Worm (Caenorhabditis elegans) whole organism, L1 larva: ENCODE data around the gene casy-1.

Experiments
- C16A3.4 ChIP-seq: fragments of 150-350 bp; optimal IDR thresholded peaks from 2 replicates; lab custom pipeline; 2014; ENCODE audit warnings: missing biosample characterization, missing genetic modification characterization
- Y116A8C.19 ChIP-seq: sonication (generic microtip); optimal IDR thresholded peaks from 2 replicates; lab custom pipeline; 2016; ENCODE audit warnings: missing compliant biosample characterization, missing genetic modification characterization, borderline replicate concordance
- aha-1 ChIP-seq: fragments of 150-350 bp; optimal IDR thresholded peaks from 2 replicates; lab custom pipeline; 2014; ENCODE audit warnings: missing biosample characterization, missing genetic modification characterization
- ama-1 ChIP-seq: fragments of 150-350 bp; optimal IDR thresholded peaks from 2 replicates; lab custom pipeline; 2014
- blmp-1 ChIP-seq: fragments of 150-350 bp; optimal IDR thresholded peaks from 2 replicates; lab custom pipeline; 2014; ENCODE audit warnings: missing biosample characterization, missing genetic modification characterization
- ceh-8 ChIP-seq: fragments of 200-800 bp; sonication (Bioruptor generic); optimal IDR thresholded peaks from 2 replicates; lab custom pipeline; 2018; ENCODE audit warnings: mild to moderate bottlenecking, missing genetic modification characterization, moderate library complexity, missing compliant biosample characterization
- ceh-90 ChIP-seq: sonication (generic microtip); optimal IDR thresholded peaks from 2 replicates; lab custom pipeline; 2016; ENCODE audit warnings: missing genetic modification characterization, missing compliant biosample characterization
- dpl-1 ChIP-seq, 3 experiments: fragments of 150-350 bp in 2 of 3; sonication (generic microtip) in 1 of 3; optimal IDR thresholded peaks; 2 replicates each; lab custom pipeline; 2014 to 2017; ENCODE audit warnings: missing biosample characterization in 3 of 3, missing genetic modification characterization in 3 of 3, missing genetic modification reagents in 3 of 3
- dsc-1 ChIP-seq: sonication (generic microtip); optimal IDR thresholded peaks from 2 replicates; lab custom pipeline; 2016; ENCODE audit warnings: mild to moderate bottlenecking, missing genetic modification characterization, missing compliant biosample characterization
- efl-3 ChIP-seq: fragments of 200-800 bp; sonication (Bioruptor generic); optimal IDR thresholded peaks from 2 replicates; lab custom pipeline; 2018; ENCODE audit warnings: mild to moderate bottlenecking, missing genetic modification characterization, missing compliant biosample characterization
- egl-13 ChIP-seq: sonication (generic microtip); optimal IDR thresholded peaks from 2 replicates; lab custom pipeline; 2016; ENCODE audit warnings: missing genotype, missing genetic modification reagents, missing genetic modification characterization, missing compliant biosample characterization
- egl-27 ChIP-seq, 2 experiments: fragments of 150-350 bp in 1 of 2; sonication (generic microtip); optimal IDR thresholded peaks; 3 replicates each; lab custom pipeline; 2017 to 2018; ENCODE audit warnings: missing biosample characterization in 2 of 2, missing genetic modification characterization in 2 of 2, missing genetic modification reagents in 2 of 2
- fkh-10 ChIP-seq: sonication (generic microtip); optimal IDR thresholded peaks from 2 replicates; lab custom pipeline; 2017; ENCODE audit warnings: missing biosample characterization, missing genetic modification reagents, missing genetic modification characterization
- fkh-8 ChIP-seq: sonication (generic microtip); optimal IDR thresholded peaks from 2 replicates; lab custom pipeline; 2016; ENCODE audit warnings: mild to moderate bottlenecking, missing genetic modification characterization, missing compliant biosample characterization
- fos-1 ChIP-seq: fragments of 150-350 bp; optimal IDR thresholded peaks from 2 replicates; lab custom pipeline; 2014; ENCODE audit warnings: missing biosample characterization, missing genetic modification characterization
- hlh-17 ChIP-seq: fragments of 200-800 bp; sonication (Bioruptor generic); optimal IDR thresholded peaks from 2 replicates; lab custom pipeline; 2018; ENCODE audit warnings: missing genetic modification characterization, mild to moderate bottlenecking, missing compliant biosample characterization, moderate library complexity, borderline replicate concordance
- hlh-4 ChIP-seq: sonication (generic microtip); optimal IDR thresholded peaks from 2 replicates; lab custom pipeline; 2016; ENCODE audit warnings: mild to moderate bottlenecking, missing genetic modification characterization, missing compliant biosample characterization
- irx-1 ChIP-seq: sonication (generic microtip); optimal IDR thresholded peaks from 2 replicates; lab custom pipeline; 2016; ENCODE audit warnings: missing genetic modification characterization, missing compliant biosample characterization
- isw-1 ChIP-seq: fragments of 200-800 bp; sonication (Bioruptor generic); IDR thresholded peaks from 2 replicates; pipeline ENCODE4 v1.3.6; 2022; ENCODE audit warnings: missing genetic modification characterization, missing compliant biosample characterization
- jun-1 ChIP-seq: fragments of 150-350 bp; optimal IDR thresholded peaks from 2 replicates; lab custom pipeline; 2014; ENCODE audit warnings: missing biosample characterization, missing genetic modification reagents, missing genetic modification characterization
- lin-14 ChIP-seq: fragments of 200-800 bp; sonication (Bioruptor generic); optimal IDR thresholded peaks from 2 replicates; lab custom pipeline; 2018; ENCODE audit warnings: mild to moderate bottlenecking, missing genetic modification characterization, moderate library complexity, missing compliant biosample characterization
- lin-39 ChIP-seq: fragments of 150-350 bp; optimal IDR thresholded peaks from 2 replicates; lab custom pipeline; 2014; ENCODE audit warnings: missing biosample characterization, missing genetic modification reagents, missing genetic modification characterization
- lir-3 ChIP-seq: sonication (generic microtip); optimal IDR thresholded peaks from 2 replicates; lab custom pipeline; 2016; ENCODE audit warnings: mild to moderate bottlenecking, missing genetic modification characterization, moderate library complexity, missing compliant biosample characterization; ENCODE audit not compliant: poor library complexity
- mdl-1 ChIP-seq, 2 experiments: fragments of 150-350 bp; optimal IDR thresholded peaks; 2 replicates each; lab custom pipeline; 2014 to 2017; ENCODE audit warnings: missing biosample characterization in 2 of 2, missing genetic modification characterization in 2 of 2, inconsistent platforms in 1 of 2
- mef-2 ChIP-seq: fragments of 150-350 bp; optimal IDR thresholded peaks from 2 replicates; lab custom pipeline; 2014; ENCODE audit warnings: missing biosample characterization, missing genetic modification characterization
- nhr-11 ChIP-seq: fragments of 150-350 bp; optimal IDR thresholded peaks from 2 replicates; lab custom pipeline; 2014; ENCODE audit warnings: missing biosample characterization, missing genetic modification characterization
- nhr-20 ChIP-seq: sonication (generic microtip); optimal IDR thresholded peaks from 2 replicates; lab custom pipeline; 2016; ENCODE audit warnings: mild to moderate bottlenecking, missing genetic modification characterization, missing compliant biosample characterization
- nhr-237 ChIP-seq: fragments of 150-350 bp; optimal IDR thresholded peaks from 2 replicates; lab custom pipeline; 2014; ENCODE audit warnings: missing biosample characterization, missing genetic modification characterization
- nhr-47 ChIP-seq: sonication (generic microtip); optimal IDR thresholded peaks from 2 replicates; lab custom pipeline; 2016; ENCODE audit warnings: mild to moderate bottlenecking, missing genetic modification characterization, moderate library complexity, missing compliant biosample characterization
- nhr-71 ChIP-seq: sonication (generic microtip); optimal IDR thresholded peaks from 2 replicates; lab custom pipeline; 2016; ENCODE audit warnings: mild to moderate bottlenecking, missing genetic modification characterization, moderate library complexity, missing compliant biosample characterization
- nhr-90 ChIP-seq: sonication (generic microtip); optimal IDR thresholded peaks from 2 replicates; lab custom pipeline; 2016; ENCODE audit warnings: mild to moderate bottlenecking, missing genetic modification characterization, missing compliant biosample characterization; ENCODE audit not compliant: poor library complexity
- pax-3 ChIP-seq: fragments of 200-800 bp; sonication (Bioruptor generic); optimal IDR thresholded peaks from 2 replicates; lab custom pipeline; 2018; ENCODE audit warnings: mild to moderate bottlenecking, missing genetic modification characterization, moderate library complexity, missing compliant biosample characterization
- pqm-1 ChIP-seq: sonication (generic microtip); optimal IDR thresholded peaks from 3 replicates; lab custom pipeline; 2017; ENCODE audit warnings: missing biosample characterization, missing genetic modification characterization
- sox-4 ChIP-seq: sonication (generic microtip); optimal IDR thresholded peaks from 2 replicates; lab custom pipeline; 2016; ENCODE audit warnings: missing genetic modification characterization, missing compliant biosample characterization
- swsn-7 ChIP-seq: sonication (generic microtip); optimal IDR thresholded peaks from 2 replicates; lab custom pipeline; 2016; ENCODE audit warnings: missing genetic modification characterization, missing compliant biosample characterization
- unc-130 ChIP-seq: fragments of 150-350 bp; optimal IDR thresholded peaks from 2 replicates; lab custom pipeline; 2017; ENCODE audit warnings: missing biosample characterization, missing genetic modification characterization, inconsistent platforms
- unc-30 ChIP-seq: sonication (generic microtip); optimal IDR thresholded peaks from 2 replicates; lab custom pipeline; 2017; ENCODE audit warnings: missing biosample characterization, missing genetic modification characterization
- unc-86 ChIP-seq: sonication (generic microtip); optimal IDR thresholded peaks from 2 replicates; lab custom pipeline; 2016; ENCODE audit warnings: missing genetic modification characterization, missing compliant biosample characterization
- vab-15 ChIP-seq: sonication (generic microtip); optimal IDR thresholded peaks from 2 replicates; lab custom pipeline; 2017; ENCODE audit warnings: missing genotype, mild to moderate bottlenecking, missing genetic modification characterization, missing compliant biosample characterization
- xbp-1 ChIP-seq: sonication (generic microtip); optimal IDR thresholded peaks from 2 replicates; lab custom pipeline; 2016; ENCODE audit warnings: missing genetic modification characterization, missing compliant biosample characterization
- zip-4 ChIP-seq: fragments of 200-800 bp; sonication (Bioruptor generic); optimal IDR thresholded peaks from 2 replicates; lab custom pipeline; 2018; ENCODE audit warnings: mild to moderate bottlenecking, missing genetic modification characterization, moderate library complexity, missing compliant biosample characterization
- ztf-11 ChIP-seq, 2 experiments: sonication (generic microtip); optimal IDR thresholded peaks; 2 replicates each; lab custom pipeline; 2016 to 2017; ENCODE audit warnings: missing genetic modification characterization in 2 of 2, missing biosample characterization in 1 of 2, missing compliant biosample characterization in 1 of 2
- ztf-4 ChIP-seq: fragments of 150-350 bp; optimal IDR thresholded peaks from 2 replicates; lab custom pipeline; 2014; ENCODE audit warnings: missing biosample characterization, missing genetic modification characterization

casy-1 gene

ce11 chrII:5901407-5902026 is 55.0 kb downstream of the casy-1 start (continued):
- no peak for TF ChIP-seq lin-39 (tag; lab: Kevin White, UChicago)
- TF ChIP-seq mdl-1 (tag; optimal IDR thresholded peaks at IDR 0.05; lab: Kevin White, UChicago): no peak
- no peak for TF ChIP-seq C16A3.4 (tag; lab: Kevin White, UChicago)
- no peak for TF ChIP-seq Y116A8C.19 (tag; lab: Kevin White, UChicago)
- no peak for TF ChIP-seq hlh-4 (tag; lab: Kevin White, UChicago)
- no peak for TF ChIP-seq xbp-1
- TF ChIP-seq jun-1 (tag; lab: Kevin White, UChicago): peak; percentile 23
- no peak for TF ChIP-seq mef-2 (tag; lab: Kevin White, UChicago)
- TF ChIP-seq ztf-11 (tag; optimal IDR thresholded peaks at IDR 0.05; lab: Kevin White, UChicago): peak in 1 of 2 experiments; percentile 12
- TF ChIP-seq pqm-1 (tag; lab: Kevin White, UChicago): no peak
- peak; percentile 66 for TF ChIP-seq blmp-1 (tag; lab: Kevin White, UChicago)
- no peak for TF ChIP-seq fkh-8 (tag; lab: Kevin White, UChicago)
- TF ChIP-seq ceh-8 (GFP tag; lab: Kevin White, UChicago): peak; percentile 68
- no peak for TF ChIP-seq lir-3
- no peak for TF ChIP-seq dpl-1 (GFP tag; optimal IDR thresholded peaks at IDR 0.05; lab: Kevin White, UChicago)
- no peak for TF ChIP-seq unc-130 (tag; lab: Kevin White, UChicago)
- TF ChIP-seq vab-15: no peak
- no peak for TF ChIP-seq unc-86 (tag; lab: Kevin White, UChicago)
- TF ChIP-seq ztf-4 (tag; lab: Kevin White, UChicago): peak; percentile 58
- no peak for TF ChIP-seq efl-3
- no peak for TF ChIP-seq fkh-10
- TF ChIP-seq ceh-90 (tag; lab: Kevin White, UChicago): no peak
- TF ChIP-seq fos-1 (tag; lab: Kevin White, UChicago): no peak

DNA sequence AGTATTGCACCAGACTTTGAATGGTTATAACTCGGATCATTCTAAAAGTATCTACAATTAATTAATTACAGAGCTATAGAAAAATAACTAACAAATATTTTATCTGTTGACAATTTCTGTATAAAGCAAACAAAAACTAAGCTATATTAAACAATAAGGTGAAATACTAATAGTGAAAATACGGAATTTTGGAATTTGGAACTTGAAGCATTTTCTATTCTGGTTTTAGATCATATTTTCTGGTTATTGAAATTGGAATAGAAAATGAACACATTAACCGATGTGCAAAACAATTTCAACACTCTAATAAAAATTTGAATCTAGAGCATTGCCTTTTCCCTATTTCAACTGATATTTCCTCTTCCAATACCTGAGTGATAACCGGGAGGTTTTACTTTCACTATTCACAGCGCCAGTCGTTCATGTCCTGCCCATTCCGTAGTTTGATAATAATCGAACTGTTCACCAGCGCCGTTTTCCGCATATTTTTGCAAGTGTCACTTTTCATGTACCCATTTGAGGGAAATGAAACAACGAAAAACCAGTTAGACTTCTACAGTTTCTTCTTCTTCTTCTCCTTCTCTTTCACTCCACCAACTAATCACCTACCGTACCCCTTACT is 56.5 kb downstream of the casy-1 start:
- no peak for TF ChIP-seq unc-30 (tag; lab: Kevin White, UChicago)
- TF ChIP-seq blmp-1 (tag; lab: Kevin White, UChicago): peak; percentile 55
- no peak for TF ChIP-seq pqm-1 (tag; lab: Kevin White, UChicago)
- no peak for TF ChIP-seq swsn-7 (tag; lab: Kevin White, UChicago)

- TF ChIP-seq blmp-1 (tag; lab: Kevin White, UChicago): peak; percentile 100
- no peak for TF ChIP-seq isw-1 (GFP tag; lab: Robert Waterston, UW)
Measured at ce11 chrII:5899080-5899479, 57.4 kb downstream of the casy-1 start.

DNA sequence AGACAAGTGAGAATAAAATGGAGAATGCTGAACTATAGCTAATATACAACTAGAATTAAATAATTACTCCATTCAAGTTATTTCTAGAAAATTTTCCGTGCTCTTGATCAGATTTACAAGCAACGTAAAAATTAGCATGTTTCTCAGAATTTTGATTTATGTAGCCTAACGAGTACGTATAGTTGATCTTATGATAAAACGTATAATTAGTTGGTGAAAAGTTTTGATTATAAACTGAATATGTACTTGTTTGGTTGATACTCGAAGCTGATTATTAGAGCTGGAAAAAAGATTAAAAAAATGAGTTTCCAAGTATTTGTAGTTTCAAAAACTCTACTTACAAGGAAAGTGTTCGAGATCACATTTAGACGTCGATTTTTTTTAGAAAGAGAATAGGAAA is 60.0 kb downstream of the casy-1 start:
- TF ChIP-seq unc-30 (tag; lab: Kevin White, UChicago) (no peak), lir-3 (no peak), ztf-11 (tag; optimal IDR thresholded peaks at IDR 0.05; lab: Kevin White, UChicago) (no peak), irx-1 (tag; lab: Kevin White, UChicago) (no peak), nhr-90 (tag; lab: Kevin White, UChicago) (no peak), nhr-237 (tag; lab: Kevin White, UChicago) (peak; percentile 25), hlh-4 (tag; lab: Kevin White, UChicago) (no peak), sox-4 (tag; lab: Kevin White, UChicago) (peak; percentile 1), hlh-17 (no peak), fkh-8 (tag; lab: Kevin White, UChicago) (peak; percentile 72), ama-1 (lab: Kevin White, UChicago) (no peak), dsc-1 (tag; lab: Kevin White, UChicago) (no peak), zip-4 (GFP tag; lab: Kevin White, UChicago) (no peak), egl-13 (tag; lab: Kevin White, UChicago) (no peak), nhr-71 (tag; lab: Kevin White, UChicago) (peak; percentile 64), aha-1 (tag; lab: Kevin White, UChicago) (no peak), nhr-20 (tag; lab: Kevin White, UChicago) (no peak), lin-14 (GFP tag; lab: Kevin White, UChicago) (peak; percentile 57), pax-3 (tag; lab: Kevin White, UChicago) (peak; percentile 62), unc-130 (tag; lab: Kevin White, UChicago) (no peak), egl-27 (tag; optimal IDR thresholded peaks at IDR 0.05; lab: Kevin White, UChicago) (no peak), nhr-11 (tag; lab: Kevin White, UChicago) (peak; percentile 82), swsn-7 (tag; lab: Kevin White, UChicago) (peak; percentile 9), xbp-1 (no peak), ceh-8 (GFP tag; lab: Kevin White, UChicago) (peak; percentile 35), nhr-47 (tag; lab: Kevin White, UChicago) (peak; percentile 35), blmp-1 (tag; lab: Kevin White, UChicago) (no peak)
